Fruit fly (Drosophila melanogaster) whole organism, wandering third instar larva: Measurements from ENCODE around the gene udt.
A peak's percentile ranks its signal among the peaks of the same experiment; 100 is the strongest.

Experiments
- Abd-B ChIP-seq: fragments of >200 bp; optimal IDR thresholded peaks from 2 replicates; lab custom pipeline; 2017; ENCODE audit warnings: missing biosample characterization, missing genetic modification characterization
- CG32264 ChIP-seq: fragments of 200-800 bp; sonication (Bioruptor generic); optimal IDR thresholded peaks from 2 replicates; lab custom pipeline; 2016; ENCODE audit warnings: missing biosample characterization, missing genetic modification characterization
- CG9705 ChIP-seq: fragments of 200-800 bp; sonication (Bioruptor generic); optimal IDR thresholded peaks from 2 replicates; lab custom pipeline; 2018; ENCODE audit warnings: missing biosample characterization, mild to moderate bottlenecking, missing genetic modification characterization
- CrebA ChIP-seq: fragments of 200-800 bp; sonication (Bioruptor generic); optimal IDR thresholded peaks from 2 replicates; lab custom pipeline; 2016; ENCODE audit warnings: missing biosample characterization, mild to moderate bottlenecking, missing genetic modification characterization, borderline replicate concordance
- Dfd ChIP-seq: fragments of >200 bp; optimal IDR thresholded peaks from 2 replicates; lab custom pipeline; 2017; ENCODE audit warnings: missing biosample characterization, missing genetic modification characterization
- Dif ChIP-seq: fragments of 200-275, 200-300 bp; sonication (Bioruptor generic); optimal IDR thresholded peaks from 2 replicates; lab custom pipeline; 2018; ENCODE audit warnings: missing biosample characterization, missing genetic modification characterization; ENCODE audit not compliant: partially characterized antibody
- GATAd ChIP-seq: sonication (Bioruptor generic); optimal IDR thresholded peaks from 2 replicates; lab custom pipeline; 2016; ENCODE audit warnings: missing biosample characterization, missing genetic modification characterization
- HLH106 ChIP-seq: fragments of 200-800 bp; optimal IDR thresholded peaks from 3 replicates; lab custom pipeline; 2019; ENCODE audit warnings: missing biosample characterization, mild to moderate bottlenecking, missing genetic modification characterization, moderate library complexity
- Hnf4 ChIP-seq: fragments of 200-800 bp; sonication (Bioruptor generic); optimal IDR thresholded peaks from 2 replicates; lab custom pipeline; 2016; ENCODE audit warnings: missing biosample characterization, mild to moderate bottlenecking, missing genetic modification characterization
- Hr78 ChIP-seq: fragments of >200 bp; optimal IDR thresholded peaks from 2 replicates; lab custom pipeline; 2017; ENCODE audit warnings: missing biosample characterization, missing genetic modification characterization
- Hr83 ChIP-seq: fragments of 200-300 bp; sonication (Bioruptor generic); optimal IDR thresholded peaks from 2 replicates; lab custom pipeline; 2016; ENCODE audit warnings: missing biosample characterization, mild to moderate bottlenecking, missing genetic modification characterization, moderate library complexity; ENCODE audit not compliant: poor library complexity, severe bottlenecking
- Jra ChIP-seq: sonication (Bioruptor generic); optimal IDR thresholded peaks from 2 replicates; lab custom pipeline; 2016; ENCODE audit warnings: missing biosample characterization, missing genetic modification characterization
- Mio ChIP-seq: sonication (Bioruptor generic); optimal IDR thresholded peaks from 2 replicates; lab custom pipeline; 2016; ENCODE audit warnings: missing biosample characterization, missing genetic modification characterization
- Myc ChIP-seq: fragments of >200 bp; optimal IDR thresholded peaks from 2 replicates; lab custom pipeline; 2017
- N ChIP-seq: fragments of >200 bp; optimal IDR thresholded peaks from 2 replicates; lab custom pipeline; 2018; ENCODE audit warnings: missing biosample characterization, missing external identifiers, missing genetic modification characterization
- OdsH ChIP-seq: fragments of 200-800 bp; sonication (Bioruptor generic); optimal IDR thresholded peaks from 2 replicates; lab custom pipeline; 2016; ENCODE audit warnings: missing biosample characterization, mild to moderate bottlenecking, missing genetic modification characterization
- Rel ChIP-seq, 2 experiments: fragments of 200-800 bp; sonication (Bioruptor generic) in 1 of 2; optimal IDR thresholded peaks; 2 replicates in 1 of 2; 3 replicates in 1 of 2; lab custom pipeline; 2016 to 2019; ENCODE audit warnings: mild to moderate bottlenecking in 2 of 2, missing biosample characterization in 2 of 2, missing genetic modification characterization in 2 of 2, moderate library complexity in 1 of 2
- Sp1 ChIP-seq: fragments of 200-800 bp; sonication (Bioruptor generic); optimal IDR thresholded peaks from 3 replicates; lab custom pipeline; 2019; ENCODE audit warnings: missing biosample characterization, mild to moderate bottlenecking, missing genetic modification characterization, moderate library complexity
- Vsx2 ChIP-seq: fragments of 200-300, 225-300 bp; sonication (Bioruptor generic); optimal IDR thresholded peaks from 2 replicates; lab custom pipeline; 2018; ENCODE audit warnings: missing biosample characterization, missing genetic modification characterization; ENCODE audit not compliant: partially characterized antibody
- br ChIP-seq: fragments of 200-800 bp; sonication (Bioruptor generic); optimal IDR thresholded peaks from 2 replicates; lab custom pipeline; 2016; ENCODE audit warnings: missing biosample characterization, missing genetic modification characterization
- brk ChIP-seq: fragments of 200-800 bp; sonication (Bioruptor generic); optimal IDR thresholded peaks from 2 replicates; lab custom pipeline; 2016; ENCODE audit warnings: missing biosample characterization, mild to moderate bottlenecking, missing genetic modification characterization
- dl ChIP-seq, 2 experiments: fragments of 175-275, 200-275 bp in 1 of 2; fragments of 200-275 bp in 1 of 2; sonication (Bioruptor generic); optimal IDR thresholded peaks; lab custom pipeline; 2018; ENCODE audit warnings: mild to moderate bottlenecking in 2 of 2, missing biosample characterization in 2 of 2, missing genetic modification characterization in 2 of 2, moderate library complexity in 2 of 2; ENCODE audit not compliant: partially characterized antibody in 2 of 2, insufficient read depth in 1 of 2
- dmrt93B ChIP-seq: fragments of 200-800 bp; sonication (Bioruptor generic); optimal IDR thresholded peaks from 2 replicates; lab custom pipeline; 2018; ENCODE audit warnings: missing biosample characterization, mild to moderate bottlenecking, missing genetic modification characterization
- dsf ChIP-seq: sonication (Bioruptor generic); optimal IDR thresholded peaks from 2 replicates; lab custom pipeline; 2016; ENCODE audit warnings: missing biosample characterization, missing genetic modification characterization, borderline replicate concordance
- ey ChIP-seq: fragments of 200-800 bp; sonication (Bioruptor generic); optimal IDR thresholded peaks from 2 replicates; lab custom pipeline; 2016; ENCODE audit warnings: missing biosample characterization, missing genetic modification characterization
- foxo ChIP-seq, 2 experiments: fragments of 200-800 bp; sonication (Bioruptor generic); optimal IDR thresholded peaks; 2 replicates in 1 of 2; 3 replicates in 1 of 2; lab custom pipeline; 2016 to 2017; ENCODE audit warnings: missing biosample characterization in 2 of 2, missing genetic modification characterization in 2 of 2
- fru ChIP-seq: fragments of 200-800 bp; sonication (Bioruptor generic); optimal IDR thresholded peaks from 3 replicates; lab custom pipeline; 2016; ENCODE audit warnings: missing biosample characterization, mild to moderate bottlenecking, missing genetic modification characterization
- h ChIP-seq: fragments of 200-800 bp; sonication (Bioruptor generic); optimal IDR thresholded peaks from 3 replicates; lab custom pipeline; 2016; ENCODE audit warnings: missing biosample characterization, mild to moderate bottlenecking, missing genetic modification characterization
- jim ChIP-seq: fragments of 175-275, 200-325 bp; sonication (Bioruptor generic); optimal IDR thresholded peaks from 2 replicates; lab custom pipeline; 2016; ENCODE audit warnings: missing biosample characterization, mild to moderate bottlenecking, missing genetic modification characterization
- lola ChIP-seq: fragments of >200 bp; optimal IDR thresholded peaks from 2 replicates; lab custom pipeline; 2017; ENCODE audit warnings: missing biosample characterization, missing genetic modification characterization
- pan ChIP-seq: fragments of >200 bp; optimal IDR thresholded peaks from 2 replicates; lab custom pipeline; 2017
- psq ChIP-seq: fragments of 200-800 bp; sonication (Bioruptor generic); optimal IDR thresholded peaks from 3 replicates; lab custom pipeline; 2017; ENCODE audit warnings: missing biosample characterization, mild to moderate bottlenecking, missing genetic modification characterization, moderate library complexity
- rgr ChIP-seq: fragments of 200-800 bp; sonication (Bioruptor generic); optimal IDR thresholded peaks from 3 replicates; lab custom pipeline; 2016; ENCODE audit warnings: missing biosample characterization, mild to moderate bottlenecking, missing genetic modification characterization
- sage ChIP-seq: fragments of 200-800 bp; sonication (Bioruptor generic); optimal IDR thresholded peaks from 2 replicates; lab custom pipeline; 2016; ENCODE audit warnings: missing biosample characterization, mild to moderate bottlenecking, missing genetic modification characterization
- sv ChIP-seq: fragments of 200-800 bp; sonication (Bioruptor generic); optimal IDR thresholded peaks from 3 replicates; lab custom pipeline; 2016; ENCODE audit warnings: missing biosample characterization, missing genetic modification characterization
- tai ChIP-seq: sonication (Bioruptor generic); optimal IDR thresholded peaks from 2 replicates; lab custom pipeline; 2016; ENCODE audit warnings: missing biosample characterization, missing genetic modification characterization
- usp ChIP-seq: fragments of >200 bp; optimal IDR thresholded peaks from 2 replicates; lab custom pipeline; 2017; ENCODE audit warnings: missing biosample characterization, missing genetic modification characterization
- woc ChIP-seq: sonication (Bioruptor generic); optimal IDR thresholded peaks from 2 replicates; lab custom pipeline; 2016; ENCODE audit warnings: missing biosample characterization, mild to moderate bottlenecking, missing genetic modification characterization

Gene udt

DNA sequence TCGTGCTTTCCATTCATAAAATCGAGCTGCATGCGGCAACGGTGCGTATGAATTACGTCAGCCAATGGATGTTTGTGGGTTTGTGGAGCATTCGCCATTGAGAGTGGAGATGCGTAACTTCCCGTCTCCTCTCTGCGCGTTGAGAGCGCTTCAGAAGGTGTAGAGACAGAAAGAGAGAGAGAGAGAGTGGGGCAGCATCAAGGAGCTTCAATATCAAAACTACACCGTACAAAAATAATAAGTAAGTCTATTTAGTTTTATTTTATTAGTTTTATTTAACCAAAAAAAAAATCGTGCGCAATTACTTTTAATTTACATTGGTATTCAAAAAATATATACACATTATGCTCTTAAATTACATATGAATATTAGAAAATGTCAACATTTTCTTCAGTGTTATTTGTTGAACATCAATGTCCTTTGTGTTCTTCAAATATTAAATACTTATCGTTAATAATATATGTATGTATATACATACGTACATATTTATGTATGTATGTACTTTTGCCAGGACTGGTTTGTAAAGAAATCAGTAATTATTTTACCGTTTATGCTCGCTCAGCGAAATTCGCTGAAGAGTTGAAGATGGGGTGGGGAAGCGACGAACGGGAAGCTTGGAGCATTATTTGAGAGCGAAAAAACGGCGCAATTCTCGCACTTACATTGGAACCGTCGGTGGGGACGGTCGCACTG, 40.2 kb downstream of the udt start, which contains the start of gene CG10365:
CG10365 (plus strand) TSS at position 652 of the 693 bp plus-strand sequence.
- peak; percentile 50 to 80 for TF ChIP-seq dl (GFP tag; optimal IDR thresholded peaks at IDR 0.05; lab: Kevin White, UChicago; ENCODE audit: insufficient read depth in 1 of 2, partially characterized antibody in 2 of 2)
- no peak for TF ChIP-seq dsf (GFP tag; lab: Kevin White, UChicago)
- peak; percentile 81 for TF ChIP-seq fru (GFP tag; lab: Kevin White, UChicago)
- peak; percentile 93 for TF ChIP-seq Sp1 (GFP tag; lab: Kevin White, UChicago)
- TF ChIP-seq Dif (GFP tag; lab: Kevin White, UChicago), result peak; percentile 88
- peak; percentile 91 for TF ChIP-seq OdsH (GFP tag; lab: Kevin White, UChicago)
- TF ChIP-seq GATAd (GFP tag; lab: Kevin White, UChicago), result no peak
- peak; percentile 76 for TF ChIP-seq h
- TF ChIP-seq usp, result no peak
- TF ChIP-seq Hr78 (GFP tag; lab: Kevin White, UChicago), result no peak
- TF ChIP-seq pan (lab: Kevin White, UChicago), result no peak
- peak; percentile 53 for TF ChIP-seq woc (GFP tag; lab: Kevin White, UChicago)
- TF ChIP-seq jim, result no peak
- TF ChIP-seq Abd-B (GFP tag; lab: Kevin White, UChicago), result no peak
- peak in 1 of 2 experiments; percentile 91 for TF ChIP-seq foxo (GFP tag; optimal IDR thresholded peaks at IDR 0.05; lab: Kevin White, UChicago)
- TF ChIP-seq CrebA (GFP tag; lab: Kevin White, UChicago), result no peak
- TF ChIP-seq br (GFP tag; lab: Kevin White, UChicago), result no peak
- TF ChIP-seq Hr83 (GFP tag; lab: Kevin White, UChicago), result no peak
- TF ChIP-seq Rel (GFP tag; optimal IDR thresholded peaks at IDR 0.05; lab: Kevin White, UChicago), result no peak
- TF ChIP-seq Rel (tag; optimal IDR thresholded peaks at IDR 0.05; lab: Kevin White, UChicago), result peak; percentile 2
- peak; percentile 85 for TF ChIP-seq psq
- TF ChIP-seq CG32264 (GFP tag; lab: Kevin White, UChicago), result no peak
- peak; percentile 21 for TF ChIP-seq CG9705 (GFP tag; lab: Kevin White, UChicago)
- peak; percentile 35 for TF ChIP-seq dmrt93B (GFP tag; lab: Kevin White, UChicago)
- no peak for TF ChIP-seq sage (GFP tag; lab: Kevin White, UChicago)
- no peak for TF ChIP-seq lola
- TF ChIP-seq Hnf4 (GFP tag; lab: Kevin White, UChicago), result peak; percentile 52
- TF ChIP-seq Jra (GFP tag; lab: Kevin White, UChicago), result no peak
- no peak for TF ChIP-seq Myc
- TF ChIP-seq N (GFP tag; lab: Kevin White, UChicago), result no peak
- peak; percentile 85 for TF ChIP-seq rgr
- TF ChIP-seq Mio (GFP tag; lab: Kevin White, UChicago), result no peak
- TF ChIP-seq tai (GFP tag; lab: Kevin White, UChicago), result peak; percentile 7
- no peak for TF ChIP-seq sv
- TF ChIP-seq brk (GFP tag; lab: Kevin White, UChicago), result peak; percentile 69
- peak; percentile 43 for TF ChIP-seq ey (GFP tag; lab: Kevin White, UChicago)
- TF ChIP-seq Vsx2 (GFP tag; lab: Kevin White, UChicago), result peak; percentile 18
- TF ChIP-seq HLH106 (tag; lab: Kevin White, UChicago), result peak; percentile 76
- TF ChIP-seq Dfd (GFP tag; lab: Kevin White, UChicago), result no peak
- TF ChIP-seq, all 38 proteins: peak for 19

dm6 chr3R:23721936-23722335, 41.1 kb downstream of the udt start:
- no peak for TF ChIP-seq Mio (GFP tag; lab: Kevin White, UChicago)
- TF ChIP-seq Sp1 (GFP tag; lab: Kevin White, UChicago), result no peak
- TF ChIP-seq br (GFP tag; lab: Kevin White, UChicago), result no peak
- TF ChIP-seq foxo (GFP tag; optimal IDR thresholded peaks at IDR 0.05; lab: Kevin White, UChicago), result peak in 1 of 2 experiments; percentile 49
- peak; percentile 1 for TF ChIP-seq Vsx2 (GFP tag; lab: Kevin White, UChicago)
- no peak for TF ChIP-seq usp
- TF ChIP-seq Jra (GFP tag; lab: Kevin White, UChicago), result no peak
- peak; percentile 6 for TF ChIP-seq CrebA (GFP tag; lab: Kevin White, UChicago)
- peak; percentile 44 for TF ChIP-seq brk (GFP tag; lab: Kevin White, UChicago)
- TF ChIP-seq rgr, result peak; percentile 17
- TF ChIP-seq sv, result no peak
- TF ChIP-seq h, result peak; percentile 41
- TF ChIP-seq Hnf4 (GFP tag; lab: Kevin White, UChicago), result peak; percentile 23
- TF ChIP-seq HLH106 (tag; lab: Kevin White, UChicago), result peak; percentile 39
- TF ChIP-seq fru (GFP tag; lab: Kevin White, UChicago), result peak; percentile 30
- TF ChIP-seq CG9705 (GFP tag; lab: Kevin White, UChicago), result peak; percentile 8
- TF ChIP-seq GATAd (GFP tag; lab: Kevin White, UChicago), result no peak
- peak; percentile 25 for TF ChIP-seq dmrt93B (GFP tag; lab: Kevin White, UChicago)
- no peak for TF ChIP-seq Myc
